Comparison of ENCODE assay signal across 3 fruit fly cellular contexts in genomic region chr3R:20543220-20543619, dm6.
TF ChIP-seq lines count a peak whose summit lies in the region.

No protein-coding gene starts in this region.

- no peak for TF ChIP-seq CTCF in whole organism, embryonic (GFP tag; optimal IDR thresholded peaks at IDR 0.05; lab: Kevin White, UChicago)

TF ChIP-seq in whole organism, embryonic, 481 proteins besides CTCF, POLR2A, EP300 and RAD21 (continues in another document):
- TF ChIP-seq pros (GFP tag; optimal IDR thresholded peaks at IDR 0.05; lab: Kevin White, UChicago) (peak; percentile 61), grn (GFP tag; optimal IDR thresholded peaks at IDR 0.05; lab: Kevin White, UChicago) (peak; percentile 90), CG13123 (GFP tag; optimal IDR thresholded peaks at IDR 0.05; lab: Kevin White, UChicago) (no peak), nerfin-2 (GFP tag; IDR thresholded peaks at IDR 0.05; lab: Robert Waterston, UW; ENCODE audit: partially characterized antibody) (no peak), CG18764 (GFP tag; optimal IDR thresholded peaks at IDR 0.05; lab: Kevin White, UChicago) (no peak), zfh1 (GFP tag; IDR thresholded peaks at IDR 0.05; lab: Robert Waterston, UW) (0 out of 3 replicates have a peak, but pooled peaks have one; percentile 6), CG11456 (GFP tag; IDR thresholded peaks at IDR 0.05; lab: Robert Waterston, UW) (no peak), nom (GFP tag; optimal IDR thresholded peaks at IDR 0.05; lab: Kevin White, UChicago) (no peak), crol (GFP tag; IDR thresholded peaks at IDR 0.05; lab: Robert Waterston, UW) (0 out of 2 replicates have a peak, but pooled peaks have one; percentile 29), CG2199 (GFP tag; IDR thresholded peaks at IDR 0.05; lab: Robert Waterston, UW) (peak; percentile 54; the same call in 1 of the 3 replicates), CG9932 (GFP tag; IDR thresholded peaks at IDR 0.05; lab: Robert Waterston, UW) (no peak), CG11504 (tag; optimal IDR thresholded peaks at IDR 0.05; lab: Kevin White, UChicago) (no peak), Med (GFP tag; lab: Kevin White, UChicago) (peak; percentile 61), gfzf (GFP tag; optimal IDR thresholded peaks at IDR 0.05; lab: Kevin White, UChicago) (no peak), cad (GFP tag; optimal IDR thresholded peaks at IDR 0.05; lab: Kevin White, UChicago) (peak; percentile 27), Sox100B (GFP tag; optimal IDR thresholded peaks at IDR 0.05; lab: Kevin White, UChicago) (no peak), CG6791 (GFP tag; IDR thresholded peaks at IDR 0.05; lab: Robert Waterston, UW; ENCODE audit: partially characterized antibody) (no peak), D (optimal IDR thresholded peaks at IDR 0.05; lab: Kevin White, UChicago) (peak; percentile 25), D (GFP tag; optimal IDR thresholded peaks at IDR 0.05; lab: Kevin White, UChicago) (no peak), CG15479 (GFP tag; optimal IDR thresholded peaks at IDR 0.05; lab: Kevin White, UChicago) (peak; percentile 3), Lpt (GFP tag; optimal IDR thresholded peaks at IDR 0.05; lab: Kevin White, UChicago) (peak; percentile 23), Stat92E (GFP tag; optimal IDR thresholded peaks at IDR 0.05; lab: Kevin White, UChicago) (peak in 1 of 3 experiments; percentile 89), CG1233 (GFP tag; optimal IDR thresholded peaks at IDR 0.05; lab: Kevin White, UChicago) (no peak), CG3407 (GFP tag; optimal IDR thresholded peaks at IDR 0.05; lab: Kevin White, UChicago) (no peak), Ada2b (GFP tag; IDR thresholded peaks at IDR 0.05; lab: Robert Waterston, UW) (no peak), phol (tag; optimal IDR thresholded peaks at IDR 0.05; lab: Kevin White, UChicago) (no peak), tll (GFP tag; optimal IDR thresholded peaks at IDR 0.05; lab: Kevin White, UChicago) (peak in 1 of 2 experiments; percentile 99), btn (GFP tag; optimal IDR thresholded peaks at IDR 0.05; lab: Kevin White, UChicago) (no peak), kni (GFP tag; optimal IDR thresholded peaks at IDR 0.05; lab: Kevin White, UChicago) (peak; percentile 94), vfl (GFP tag; optimal IDR thresholded peaks at IDR 0.05; lab: Kevin White, UChicago) (peak; percentile 26)

TF ChIP-seq in whole organism, prepupa, 60 proteins besides CTCF, POLR2A, EP300 and RAD21:
- no peak for TF ChIP-seq CG7368 (GFP tag; optimal IDR thresholded peaks at IDR 0.05; lab: Kevin White, UChicago)
- TF ChIP-seq Eip78C (GFP tag; lab: Kevin White, UChicago): peak; percentile 23

TF ChIP-seq in whole organism, wandering third instar larva, 38 proteins besides CTCF, POLR2A, EP300 and RAD21:
- TF ChIP-seq foxo (GFP tag; optimal IDR thresholded peaks at IDR 0.05; lab: Kevin White, UChicago) (no peak), usp (GFP tag; optimal IDR thresholded peaks at IDR 0.05; lab: Kevin White, UChicago) (no peak), psq (GFP tag; optimal IDR thresholded peaks at IDR 0.05; lab: Kevin White, UChicago) (peak; percentile 37)
TF ChIP-seq in whole organism, wandering third instar larva: peak in this region for 1.

Comparison
In these comparisons a context has a peak if more than half of its experiments do, and no peak if none do; other contexts are left out.
1. Of the 7 proteins assayed by ChIP-seq in both whole organism, embryonic and whole organism, prepupa: peak only in whole organism, embryonic: Lpt; only in whole organism, prepupa: none; in both: none; in neither: 6.